Worm (Caenorhabditis elegans): Measurements from ENCODE around the gene M106.3.

The M106.3 gene

ce11 chrII:10872541-10872940, 11.8 kb upstream of the M106.3 start, which contains the start of the genes cyn-4 and copz-1 (continued):
- TF ChIP-seq F13H6.1 (tag; optimal IDR thresholded peaks at IDR 0.05) (peak; percentile 79), nhr-11 (tag; optimal IDR thresholded peaks at IDR 0.05) (no peak), C34F6.9 (tag; optimal IDR thresholded peaks at IDR 0.05) (peak; percentile 88), egl-27 (tag; optimal IDR thresholded peaks at IDR 0.05) (no peak), ZK546.5 (tag; optimal IDR thresholded peaks at IDR 0.05) (no peak), Y55F3AM.14 (GFP tag; optimal IDR thresholded peaks at IDR 0.05) (no peak), lin-11 (tag; optimal IDR thresholded peaks at IDR 0.05) (peak; percentile 88), skn-1 (tag; optimal IDR thresholded peaks at IDR 0.05) (no peak), unc-55 (GFP tag; optimal IDR thresholded peaks at IDR 0.05) (peak; percentile 90), elt-3 (tag; optimal IDR thresholded peaks at IDR 0.05) (no peak)

DNA sequence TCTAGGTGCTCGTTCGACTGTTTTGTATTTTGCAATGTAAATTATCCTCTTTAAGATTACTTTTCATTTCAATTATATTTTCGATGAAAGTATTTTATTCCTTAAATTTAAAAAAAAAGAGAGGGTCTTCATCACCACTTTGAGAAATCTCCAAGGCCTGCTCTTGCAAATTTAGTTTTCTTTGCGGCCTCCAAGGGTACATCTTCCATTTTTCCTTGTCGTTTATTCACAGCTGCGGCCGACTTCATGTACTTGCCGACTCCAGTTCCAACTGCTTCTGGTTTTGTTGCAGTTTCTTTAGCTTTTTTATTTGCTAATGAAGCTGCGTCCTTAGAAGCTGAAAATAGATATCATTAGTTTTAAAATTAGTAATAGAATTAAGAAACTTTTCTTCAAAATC, 10.0 kb upstream of the M106.3 start:
- no peak for TF ChIP-seq unc-55 (GFP tag; optimal IDR thresholded peaks at IDR 0.05)
- no peak for TF ChIP-seq peb-1 (tag; optimal IDR thresholded peaks at IDR 0.05)
- TF ChIP-seq alr-1 (tag; optimal IDR thresholded peaks at IDR 0.05), result no peak
- TF ChIP-seq unc-39 (tag; optimal IDR thresholded peaks at IDR 0.05), result no peak
- no peak for TF ChIP-seq elt-3 (tag; optimal IDR thresholded peaks at IDR 0.05)
- TF ChIP-seq elt-1 (tag; optimal IDR thresholded peaks at IDR 0.05), result no peak
- no peak for TF ChIP-seq nhr-21 (tag; optimal IDR thresholded peaks at IDR 0.05)
- TF ChIP-seq lin-39 (tag; optimal IDR thresholded peaks at IDR 0.05), result no peak

DNA sequence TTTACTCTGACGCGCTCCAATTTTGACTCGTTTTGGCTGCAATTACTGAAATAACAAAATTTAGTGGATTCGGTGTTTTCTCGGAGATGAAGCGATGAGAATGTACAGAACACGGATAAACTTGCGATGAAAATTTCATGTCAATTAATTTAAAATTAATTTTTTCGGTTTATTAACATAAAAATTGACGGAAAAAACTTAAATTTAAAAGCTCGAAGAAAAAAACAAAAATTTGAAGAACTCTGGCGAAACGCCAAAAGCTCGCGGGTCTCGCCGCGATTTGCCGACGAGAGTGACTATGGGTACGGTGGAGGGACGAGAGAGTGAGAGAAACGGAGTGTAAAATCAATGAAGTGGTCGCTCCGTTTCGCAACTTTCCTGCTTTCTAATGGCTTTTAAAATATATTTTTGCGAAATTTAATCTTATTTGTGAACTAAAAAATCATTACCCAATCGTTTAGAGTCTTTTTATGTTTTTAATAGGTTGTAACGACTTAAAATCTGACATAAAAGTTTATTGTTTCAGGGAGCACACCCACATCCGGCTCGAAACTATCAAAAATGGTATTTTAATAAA, 8.0 kb upstream of the M106.3 start, which contains the start of the genes gmps-1 and cap-2:
TSS of gene gmps-1 (minus strand) at position 51 of the 577 bp plus-strand sequence.
TSS of gene cap-2 (plus strand) at position 527 of the 577 bp plus-strand sequence.
- TF ChIP-seq unc-39 (tag; optimal IDR thresholded peaks at IDR 0.05) (no peak), nhr-25 (tag; optimal IDR thresholded peaks at IDR 0.05) (peak; percentile 97), nhr-237 (tag; optimal IDR thresholded peaks at IDR 0.05) (peak; percentile 79), nhr-6 (tag; optimal IDR thresholded peaks at IDR 0.05) (peak; percentile 94), C34F6.9 (tag; optimal IDR thresholded peaks at IDR 0.05) (peak; percentile 97), mbf-1 (tag; optimal IDR thresholded peaks at IDR 0.05) (peak; percentile 40), elt-1 (tag; optimal IDR thresholded peaks at IDR 0.05) (no peak), unc-55 (GFP tag; optimal IDR thresholded peaks at IDR 0.05) (peak; percentile 99), ceh-82 (tag; optimal IDR thresholded peaks at IDR 0.05) (peak; percentile 97), nhr-23 (tag; optimal IDR thresholded peaks at IDR 0.05) (no peak), sem-4 (tag; optimal IDR thresholded peaks at IDR 0.05) (peak; percentile 95), Y55F3AM.14 (GFP tag; optimal IDR thresholded peaks at IDR 0.05) (peak; percentile 71), mdl-1 (tag; optimal IDR thresholded peaks at IDR 0.05) (peak; percentile 52 to 79), R02D3.7 (tag; optimal IDR thresholded peaks at IDR 0.05) (peak; percentile 95), egl-27 (tag; optimal IDR thresholded peaks at IDR 0.05) (peak; percentile 95), nhr-129 (tag; optimal IDR thresholded peaks at IDR 0.05) (peak; percentile 87), zag-1 (tag; optimal IDR thresholded peaks at IDR 0.05) (peak; percentile 73), lin-13 (GFP tag; optimal IDR thresholded peaks at IDR 0.05) (peak; percentile 96), ZK546.5 (tag; optimal IDR thresholded peaks at IDR 0.05) (peak; percentile 78), crh-2 (tag; optimal IDR thresholded peaks at IDR 0.05) (peak; percentile 97), ceh-16 (tag; optimal IDR thresholded peaks at IDR 0.05) (peak; percentile 76), ztf-4 (tag; optimal IDR thresholded peaks at IDR 0.05) (peak; percentile 96), ztf-11 (tag; optimal IDR thresholded peaks at IDR 0.05) (no peak), peb-1 (tag; optimal IDR thresholded peaks at IDR 0.05) (no peak), lsy-2 (tag; optimal IDR thresholded peaks at IDR 0.05) (peak; percentile 100), nhr-12 (tag; optimal IDR thresholded peaks at IDR 0.05) (peak; percentile 22), alr-1 (tag; optimal IDR thresholded peaks at IDR 0.05) (no peak), nhr-77 (tag; optimal IDR thresholded peaks at IDR 0.05) (peak; percentile 65), mab-5 (tag; optimal IDR thresholded peaks at IDR 0.05) (peak; percentile 97), sma-9 (GFP tag; optimal IDR thresholded peaks at IDR 0.05) (peak; percentile 98), sma-9 (tag; optimal IDR thresholded peaks at IDR 0.05) (no peak), dmd-4 (tag; optimal IDR thresholded peaks at IDR 0.05) (peak; percentile 57), lin-39 (tag; optimal IDR thresholded peaks at IDR 0.05) (peak; percentile 0), lin-11 (tag; optimal IDR thresholded peaks at IDR 0.05) (peak; percentile 97), ama-1 (optimal IDR thresholded peaks at IDR 0.05) (peak; percentile 16), gmeb-1 (tag; optimal IDR thresholded peaks at IDR 0.05) (peak; percentile 94), ztf-1 (GFP tag; conservative IDR thresholded peaks at IDR 0.05) (no peak), elt-3 (tag; optimal IDR thresholded peaks at IDR 0.05) (no peak), unc-62 (GFP tag; optimal IDR thresholded peaks at IDR 0.05) (peak; percentile 87), nhr-21 (tag; optimal IDR thresholded peaks at IDR 0.05) (peak; percentile 95), aly-2 (tag; optimal IDR thresholded peaks at IDR 0.05) (peak; percentile 6), sma-3 (GFP tag; optimal IDR thresholded peaks at IDR 0.05) (peak; percentile 95), nhr-10 (tag; optimal IDR thresholded peaks at IDR 0.05) (peak; percentile 88), skn-1 (tag; optimal IDR thresholded peaks at IDR 0.05) (no peak), blmp-1 (tag; optimal IDR thresholded peaks at IDR 0.05; ENCODE audit: insufficient read depth) (peak; percentile 51), snpc-4 (tag; optimal IDR thresholded peaks at IDR 0.05) (peak; percentile 79), nhr-11 (tag; optimal IDR thresholded peaks at IDR 0.05) (no peak), F13H6.1 (tag; optimal IDR thresholded peaks at IDR 0.05) (peak; percentile 97)
